Worm (Caenorhabditis elegans) whole organism, L4/young adult: ENCODE measurements around the gene chhy-1.

Experiments
- W03F9.2 ChIP-seq: fragments of 150-350 bp; optimal IDR thresholded peaks from 2 replicates; lab custom pipeline; 2014; ENCODE audit warnings: missing biosample characterization, missing genetic modification characterization
- dao-5 ChIP-seq: sonication (generic microtip); optimal IDR thresholded peaks from 2 replicates; lab custom pipeline; 2016; ENCODE audit warnings: missing genotype, missing genetic modification characterization, moderate library complexity, missing compliant biosample characterization
- him-1 ChIP-seq: sonication (generic microtip); optimal IDR thresholded peaks from 2 replicates; lab custom pipeline; 2016; ENCODE audit warnings: missing genotype, missing genetic modification reagents, missing genetic modification characterization, missing compliant biosample characterization

The chhy-1 gene

ce11 chrII:8617516-8617915, at the start of gene chhy-1:
Gene chhy-1 (minus strand): TSS chrII:8617616.
- TF ChIP-seq him-1 (tag; lab: Kevin White, UChicago), result no peak
- no peak for TF ChIP-seq dao-5 (tag; lab: Kevin White, UChicago)
- no peak for TF ChIP-seq W03F9.2 (tag; lab: Kevin White, UChicago)

DNA sequence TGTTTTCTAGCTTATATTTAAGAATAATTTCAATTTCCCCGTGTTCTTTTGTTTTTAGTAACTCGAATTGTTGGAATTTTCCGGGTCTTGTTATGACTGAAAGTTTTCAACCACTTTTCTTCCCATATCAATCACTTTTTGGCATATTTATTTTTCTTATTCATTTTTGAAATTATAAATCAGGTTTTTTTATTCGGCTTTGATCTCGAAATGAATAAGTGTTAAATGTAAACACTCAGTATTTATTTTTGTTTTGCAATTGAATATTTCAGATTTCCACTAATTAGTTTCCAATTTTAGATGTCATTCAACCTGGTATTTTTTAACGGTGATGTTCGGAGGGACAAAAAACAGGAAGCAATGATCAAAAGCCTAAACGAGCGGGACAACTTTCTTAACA, 47.1 kb upstream of the chhy-1 start, which contains the start of gene etc-1:
TSS of gene etc-1 (plus strand) at position 301 of the 400 bp plus-strand sequence.
- TF ChIP-seq dao-5 (tag; lab: Kevin White, UChicago) (no peak), him-1 (tag; lab: Kevin White, UChicago) (no peak), W03F9.2 (tag; lab: Kevin White, UChicago) (no peak)

DNA sequence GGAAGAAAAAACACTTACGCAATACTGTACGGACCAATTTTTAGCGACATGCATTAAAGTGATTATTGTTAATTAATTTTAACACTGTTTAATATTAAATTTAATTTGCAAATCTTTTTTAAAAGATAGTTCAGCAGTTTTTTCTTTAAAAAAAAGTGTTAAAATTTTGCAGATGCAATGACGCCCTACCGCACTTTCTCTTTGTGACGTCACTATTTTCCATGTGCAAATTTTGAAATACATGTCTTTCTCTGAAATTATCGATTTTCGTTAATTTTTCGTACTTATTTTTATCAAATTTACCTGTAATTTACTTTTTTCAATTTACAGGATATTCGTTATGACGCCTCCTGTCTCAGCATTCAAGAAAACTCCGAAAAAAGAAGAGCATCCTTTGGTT, 44.1 kb upstream of the chhy-1 start, which contains the start of the genes piga-1 and eif-2Bepsilon:
TSS of gene piga-1 (minus strand) at position 174 of the 400 bp plus-strand sequence.
TSS of gene eif-2Bepsilon (plus strand) at position 331 of the 400 bp plus-strand sequence.
- TF ChIP-seq him-1 (tag; lab: Kevin White, UChicago) (no peak), dao-5 (tag; lab: Kevin White, UChicago) (no peak), W03F9.2 (tag; lab: Kevin White, UChicago) (no peak)

DNA sequence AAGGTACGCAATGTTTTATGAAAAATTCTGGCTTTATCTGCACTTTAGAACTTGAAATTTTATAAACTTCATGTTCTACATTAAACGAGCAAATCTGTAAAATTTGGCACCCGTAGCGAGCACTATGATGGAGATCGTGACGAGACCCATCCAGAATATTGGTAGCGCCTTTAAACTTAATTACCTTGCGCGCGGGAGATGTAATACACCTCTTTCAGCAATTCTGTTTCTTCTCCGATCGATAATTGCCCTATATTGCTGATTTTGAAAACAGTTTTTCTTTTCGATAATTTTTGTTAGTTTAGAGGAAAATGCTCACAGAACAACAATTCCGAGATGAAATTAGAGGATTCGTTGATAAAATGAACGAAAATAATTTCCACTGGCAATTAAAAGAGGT, 41.4 kb upstream of the chhy-1 start, which contains the start of gene atg-10:
TSS of gene atg-10 (plus strand) at position 301 of the 400 bp plus-strand sequence.
- TF ChIP-seq W03F9.2 (tag; lab: Kevin White, UChicago) (no peak), dao-5 (tag; lab: Kevin White, UChicago) (no peak), him-1 (tag; lab: Kevin White, UChicago) (no peak)

DNA sequence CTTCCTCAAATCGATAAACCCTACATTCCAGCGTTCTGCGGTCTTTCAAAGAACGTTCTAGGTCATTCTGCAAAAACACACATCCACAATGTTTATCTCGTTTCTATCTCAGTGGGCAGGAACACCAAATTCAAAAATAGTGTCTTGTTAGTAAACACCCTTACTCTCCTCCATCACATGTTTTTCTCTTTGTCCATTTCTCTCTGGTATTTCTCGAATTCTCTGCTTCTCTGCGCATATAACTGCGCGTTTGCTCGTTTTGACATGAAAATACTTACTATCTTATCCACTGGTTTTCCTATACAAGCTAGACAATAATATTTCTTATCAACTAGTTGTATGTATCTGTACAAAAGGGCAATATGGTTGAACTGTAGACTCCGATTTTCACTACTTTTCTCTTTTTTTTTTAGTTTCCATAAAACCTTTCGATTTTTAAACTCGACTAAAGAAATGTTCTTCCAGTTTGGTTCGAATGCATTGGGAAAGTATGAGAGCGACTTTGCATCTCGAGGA, 33.3 kb upstream of the chhy-1 start, which contains the start of gene pyr-1:
TSS of gene pyr-1 (plus strand) at position 466 of the 516 bp plus-strand sequence.
- no peak for TF ChIP-seq him-1 (tag; lab: Kevin White, UChicago)
- no peak for TF ChIP-seq dao-5 (tag; lab: Kevin White, UChicago)
- no peak for TF ChIP-seq W03F9.2 (tag; lab: Kevin White, UChicago)

- TF ChIP-seq him-1 (tag; lab: Kevin White, UChicago) (no peak), dao-5 (tag; lab: Kevin White, UChicago) (no peak), W03F9.2 (tag; lab: Kevin White, UChicago) (no peak)
These were observed 31.4 kb upstream of the chhy-1 start for ce11 chrII:8648843-8649242.

ce11 chrII:8646437-8646836, 29.0 kb upstream of the chhy-1 start:
- no peak for TF ChIP-seq dao-5 (tag; lab: Kevin White, UChicago)
- TF ChIP-seq W03F9.2 (tag; lab: Kevin White, UChicago), result no peak
- TF ChIP-seq him-1 (tag; lab: Kevin White, UChicago), result no peak

DNA sequence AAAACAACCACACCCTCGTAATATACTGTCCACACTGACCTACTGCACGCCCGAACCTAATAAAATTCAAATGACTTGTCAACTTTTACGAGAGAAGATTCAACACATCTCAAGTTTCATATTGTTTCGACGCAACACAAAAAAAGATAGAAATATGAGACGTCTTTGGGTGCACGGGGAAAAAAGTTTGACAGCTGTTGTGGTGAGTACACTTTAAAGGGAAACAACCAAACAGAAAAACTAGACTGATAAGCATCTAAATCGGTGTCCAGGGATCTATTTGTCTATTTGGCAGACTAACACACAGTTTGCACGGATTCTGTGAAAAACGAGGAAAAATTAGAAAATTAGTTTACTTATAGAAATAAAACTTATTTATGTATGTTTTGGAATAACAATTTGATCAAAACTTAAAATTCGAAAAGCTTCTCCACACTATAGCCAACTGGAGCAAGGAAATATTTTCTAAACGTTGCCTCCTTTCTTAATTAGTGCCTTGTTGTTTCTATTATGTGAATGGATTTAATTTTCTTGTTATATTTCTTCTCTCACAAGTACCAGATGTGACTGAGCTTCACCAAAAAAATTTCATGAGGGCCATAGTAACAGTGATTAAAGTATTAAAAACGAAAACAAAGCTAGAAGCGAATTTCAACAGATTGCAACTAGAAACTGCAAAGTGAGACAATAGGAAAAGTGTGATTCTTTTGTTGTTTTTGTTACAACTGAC, 26.4 kb upstream of the chhy-1 start:
- no peak for TF ChIP-seq dao-5 (tag; lab: Kevin White, UChicago)
- TF ChIP-seq W03F9.2 (tag; lab: Kevin White, UChicago), result no peak
- no peak for TF ChIP-seq him-1 (tag; lab: Kevin White, UChicago)

DNA sequence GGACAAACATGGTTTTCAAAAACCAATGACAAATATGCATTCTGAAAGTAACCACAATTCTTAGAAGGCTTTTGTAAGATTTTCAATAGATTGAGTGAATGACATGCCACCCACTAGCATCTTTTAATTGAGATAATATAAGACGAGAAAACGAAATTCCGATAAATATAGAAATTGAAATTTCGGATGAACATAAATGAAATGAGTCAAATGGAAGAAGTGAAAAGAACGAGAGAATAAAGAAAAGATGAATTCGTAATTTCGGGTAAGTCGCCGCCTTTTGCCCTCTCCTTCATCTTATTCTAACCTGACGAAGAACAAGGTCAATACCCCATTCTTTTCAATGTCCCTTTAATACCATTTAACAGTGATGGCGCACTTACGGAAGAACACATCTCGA, 25.0 kb upstream of the chhy-1 start:
- TF ChIP-seq W03F9.2 (tag; lab: Kevin White, UChicago), result no peak
- no peak for TF ChIP-seq him-1 (tag; lab: Kevin White, UChicago)
- TF ChIP-seq dao-5 (tag; lab: Kevin White, UChicago), result no peak

- TF ChIP-seq him-1 (tag; lab: Kevin White, UChicago) (no peak), dao-5 (tag; lab: Kevin White, UChicago) (no peak), W03F9.2 (tag; lab: Kevin White, UChicago) (no peak)
These were observed 23.7 kb upstream of the chhy-1 start, which contains the start of gene D2085.7 for ce11 chrII:8641131-8641530. Gene D2085.7 (plus strand): TSS chrII:8641381.

DNA sequence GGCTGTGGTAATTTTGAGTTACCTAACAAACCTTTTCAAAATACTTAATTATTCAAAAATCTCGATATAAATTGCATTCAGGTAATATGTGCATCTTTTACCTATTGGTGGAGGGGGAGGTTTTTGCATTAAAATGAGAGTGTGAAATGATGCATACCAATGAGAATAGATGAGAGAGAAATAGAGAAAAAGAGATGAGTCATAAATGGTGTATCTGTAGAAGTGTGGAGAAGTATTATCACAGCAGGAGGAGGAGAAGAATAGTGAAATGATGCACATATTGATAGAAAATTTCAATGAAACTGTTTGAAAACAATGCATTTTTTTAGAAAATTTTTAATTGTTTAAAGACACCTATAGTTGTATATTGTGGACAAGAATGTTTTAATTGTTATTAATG, 23.1 kb upstream of the chhy-1 start:
- TF ChIP-seq W03F9.2 (tag; lab: Kevin White, UChicago) (no peak), him-1 (tag; lab: Kevin White, UChicago) (no peak), dao-5 (tag; lab: Kevin White, UChicago) (no peak)

ce11 chrII:8639553-8639952, 22.1 kb upstream of the chhy-1 start:
- TF ChIP-seq dao-5 (tag; lab: Kevin White, UChicago) (no peak), W03F9.2 (tag; lab: Kevin White, UChicago) (no peak)

- TF ChIP-seq dao-5 (tag; lab: Kevin White, UChicago) (no peak), him-1 (tag; lab: Kevin White, UChicago) (no peak), W03F9.2 (tag; lab: Kevin White, UChicago) (no peak)
These were observed 20.2 kb upstream of the chhy-1 start, which contains the start of gene vab-9 for ce11 chrII:8637615-8638014. Gene vab-9 (minus strand): TSS chrII:8637715.
